Worm (Caenorhabditis elegans): ENCODE measurements around the gene D2045.7.

DNA sequence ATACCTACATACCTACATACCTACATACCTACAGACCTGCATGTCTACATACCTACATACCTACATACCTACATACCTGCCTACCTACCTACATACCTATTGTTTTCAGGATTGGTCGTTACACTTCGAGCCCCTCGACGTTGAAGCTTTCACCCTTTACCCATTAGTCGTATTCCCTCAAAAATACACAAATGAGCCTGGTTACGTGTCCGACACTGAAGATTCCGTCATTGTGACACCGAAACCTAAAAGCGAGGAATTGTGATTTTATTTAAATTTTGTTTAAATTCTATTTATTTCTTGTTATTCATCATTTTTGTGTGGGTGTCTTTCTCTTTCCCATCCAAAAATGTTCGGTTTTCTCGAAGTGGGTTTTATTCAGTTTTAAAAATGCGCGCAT lies at the start of gene D2045.7:
- no peak for TF ChIP-seq nhr-28 (tag; optimal IDR thresholded peaks at IDR 0.05)
- no peak for TF ChIP-seq rnt-1 (tag; optimal IDR thresholded peaks at IDR 0.05)
- TF ChIP-seq unc-62 (GFP tag; optimal IDR thresholded peaks at IDR 0.05), result no peak
- TF ChIP-seq mdl-1 (tag; optimal IDR thresholded peaks at IDR 0.05), result no peak
- TF ChIP-seq zag-1 (tag; optimal IDR thresholded peaks at IDR 0.05), result no peak
- no peak for TF ChIP-seq lir-3 (tag; optimal IDR thresholded peaks at IDR 0.05; ENCODE audit: poor library complexity)
- no peak for TF ChIP-seq lin-39 (tag; optimal IDR thresholded peaks at IDR 0.05)
- no peak for TF ChIP-seq ceh-90 (tag; optimal IDR thresholded peaks at IDR 0.05)
- TF ChIP-seq tlp-1 (tag; optimal IDR thresholded peaks at IDR 0.05), result no peak
- TF ChIP-seq jun-1 (tag; optimal IDR thresholded peaks at IDR 0.05), result no peak
- TF ChIP-seq ces-1 (GFP tag; optimal IDR thresholded peaks at IDR 0.05), result no peak
- TF ChIP-seq nhr-76 (tag; optimal IDR thresholded peaks at IDR 0.05), result no peak
- no peak for TF ChIP-seq unc-30 (tag; optimal IDR thresholded peaks at IDR 0.05)

Measured in whole organism, L1 larva.